Worm (Caenorhabditis elegans): ENCODE measurements around the gene gst-37.

- no peak for TF ChIP-seq klf-2 (GFP tag; conservative IDR thresholded peaks at IDR 0.05)
- TF ChIP-seq ref-1 (GFP tag; conservative IDR thresholded peaks at IDR 0.05): no peak
- TF ChIP-seq med-1 (GFP tag; optimal IDR thresholded peaks at IDR 0.05; ENCODE audit: insufficient read depth): no peak
- TF ChIP-seq ztf-23 (GFP tag; IDR thresholded peaks at IDR 0.05): no peak
- TF ChIP-seq ztf-29 (GFP tag; IDR thresholded peaks at IDR 0.05): no peak
- TF ChIP-seq flt-1 (GFP tag; IDR thresholded peaks at IDR 0.05): no peak
Measured at ce11 chrV:1921321-1921720, at the start of gene gst-37.
